ENCODE assay signal across 6 fruit fly cellular contexts in genomic region chr3L:22851172-22852128, dm6.
TF ChIP-seq lines count a peak whose summit lies in the region.

No protein-coding gene starts in this region.

- TF ChIP-seq CTCF in whole organism, embryonic (GFP tag; optimal IDR thresholded peaks at IDR 0.05; lab: Kevin White, UChicago), result no peak

TF ChIP-seq in whole organism, 6 proteins besides CTCF, POLR2A, EP300 and RAD21:
- TF ChIP-seq pan (optimal IDR thresholded peaks at IDR 0.05; lab: Kevin White, UChicago) (no peak), CG8478 (optimal IDR thresholded peaks at IDR 0.05; lab: Kevin White, UChicago) (no peak), EcR (GFP tag; optimal IDR thresholded peaks at IDR 0.05; lab: Kevin White, UChicago) (peak in 1 of 2 experiments; percentile 41), Dll (optimal IDR thresholded peaks at IDR 0.05; lab: Kevin White, UChicago) (peak; percentile 91), psq (optimal IDR thresholded peaks at IDR 0.05; lab: Kevin White, UChicago) (no peak), usp (GFP tag; optimal IDR thresholded peaks at IDR 0.05; lab: Kevin White, UChicago) (no peak)

TF ChIP-seq in whole organism, adult, 20 proteins besides CTCF, POLR2A, EP300 and RAD21:
- TF ChIP-seq toe (GFP tag; optimal IDR thresholded peaks at IDR 0.05; lab: Kevin White, UChicago) (no peak), tj (GFP tag; optimal IDR thresholded peaks at IDR 0.05; lab: Kevin White, UChicago) (peak; percentile 95), pad (GFP tag; optimal IDR thresholded peaks at IDR 0.05; lab: Kevin White, UChicago) (no peak), CG12768 (GFP tag; optimal IDR thresholded peaks at IDR 0.05; lab: Kevin White, UChicago) (no peak), CG7045 (GFP tag; optimal IDR thresholded peaks at IDR 0.05; lab: Kevin White, UChicago) (no peak), Clk (GFP tag; optimal IDR thresholded peaks at IDR 0.05; lab: Kevin White, UChicago) (no peak)

TF ChIP-seq in whole organism, embryonic, 481 proteins besides CTCF, POLR2A, EP300 and RAD21 (continues in another document):
- TF ChIP-seq CG7786 (GFP tag; optimal IDR thresholded peaks at IDR 0.05; lab: Kevin White, UChicago) (no peak), ind (GFP tag; optimal IDR thresholded peaks at IDR 0.05; lab: Kevin White, UChicago) (no peak), CG10431 (GFP tag; optimal IDR thresholded peaks at IDR 0.05; lab: Kevin White, UChicago) (no peak), cg (GFP tag; optimal IDR thresholded peaks at IDR 0.05; lab: Kevin White, UChicago) (peak; percentile 35), CG15696 (tag; optimal IDR thresholded peaks at IDR 0.05; lab: Kevin White, UChicago) (no peak), Ssrp (tag; optimal IDR thresholded peaks at IDR 0.05; lab: Kevin White, UChicago) (no peak), CG4854 (GFP tag; optimal IDR thresholded peaks at IDR 0.05; lab: Kevin White, UChicago) (no peak), inv (GFP tag; IDR thresholded peaks at IDR 0.05; lab: Robert Waterston, UW; ENCODE audit: partially characterized antibody) (no peak), Gug (GFP tag; IDR thresholded peaks at IDR 0.05; lab: Robert Waterston, UW) (no peak), CG11695 (GFP tag; IDR thresholded peaks at IDR 0.05; lab: Robert Waterston, UW) (no peak), hkb (optimal IDR thresholded peaks at IDR 0.05; lab: Kevin White, UChicago) (no peak), hkb (GFP tag; IDR thresholded peaks at IDR 0.05; lab: Robert Waterston, UW) (no peak), lbe (GFP tag; optimal IDR thresholded peaks at IDR 0.05; lab: Kevin White, UChicago) (peak; percentile 29), CG34224 (GFP tag; IDR thresholded peaks at IDR 0.05; lab: Robert Waterston, UW; ENCODE audit: partially characterized antibody) (no peak), CG13894 (tag; optimal IDR thresholded peaks at IDR 0.05; lab: Kevin White, UChicago) (no peak), ab (GFP tag; optimal IDR thresholded peaks at IDR 0.05; lab: Kevin White, UChicago) (no peak), MESR4 (GFP tag; optimal IDR thresholded peaks at IDR 0.05; lab: Kevin White, UChicago) (no peak), Doc3 (GFP tag; IDR thresholded peaks at IDR 0.05; lab: Robert Waterston, UW; ENCODE audit: partially characterized antibody) (0 out of 3 replicates have a peak, but pooled peaks have one; percentile 18), Trl (optimal IDR thresholded peaks at IDR 0.05; lab: Kevin White, UChicago) (peak; percentile 53 to 73), Trl (GFP tag; optimal IDR thresholded peaks at IDR 0.05; lab: Kevin White, UChicago) (no peak)

TF ChIP-seq in whole organism, prepupa, 60 proteins besides CTCF, POLR2A, EP300 and RAD21 (continues in another document):
- TF ChIP-seq acj6 (GFP tag; optimal IDR thresholded peaks at IDR 0.05; lab: Kevin White, UChicago), result peak; percentile 6
- TF ChIP-seq CG11294 (GFP tag; IDR thresholded peaks at IDR 0.05; lab: Robert Waterston, UW), result no peak
- TF ChIP-seq CG3919 (GFP tag; optimal IDR thresholded peaks at IDR 0.05; lab: Kevin White, UChicago), result peak; percentile 64
- TF ChIP-seq spab (GFP tag; optimal IDR thresholded peaks at IDR 0.05; lab: Kevin White, UChicago), result peak; percentile 92
- peak; percentile 90 for TF ChIP-seq CG6854 (GFP tag; optimal IDR thresholded peaks at IDR 0.05; lab: Kevin White, UChicago)
- peak; percentile 38; the same call in 1 of the 2 replicates for TF ChIP-seq CG15336 (GFP tag; IDR thresholded peaks at IDR 0.05; lab: Robert Waterston, UW)
- TF ChIP-seq eg (GFP tag; IDR thresholded peaks at IDR 0.05; lab: Robert Waterston, UW), result 0 out of 3 replicates have a peak, but pooled peaks have one; percentile 43
- TF ChIP-seq cyc (GFP tag; optimal IDR thresholded peaks at IDR 0.05; lab: Kevin White, UChicago), result no peak
- peak; percentile 21 for TF ChIP-seq CG32006 (GFP tag; optimal IDR thresholded peaks at IDR 0.05; lab: Kevin White, UChicago)
- peak; percentile 79; the same call in 2 of the 3 replicates for TF ChIP-seq CG6163 (GFP tag; IDR thresholded peaks at IDR 0.05; lab: Robert Waterston, UW)
- TF ChIP-seq Sox14 (GFP tag; optimal IDR thresholded peaks at IDR 0.05; lab: Kevin White, UChicago), result peak; percentile 83
- peak; percentile 79 for TF ChIP-seq CG6276 (GFP tag; optimal IDR thresholded peaks at IDR 0.05; lab: Kevin White, UChicago)
- no peak for TF ChIP-seq Hr38 (GFP tag; optimal IDR thresholded peaks at IDR 0.05; lab: Kevin White, UChicago)
- peak; percentile 58 for TF ChIP-seq pdm3 (GFP tag; optimal IDR thresholded peaks at IDR 0.05; lab: Kevin White, UChicago)
- no peak for TF ChIP-seq CG4318 (GFP tag; optimal IDR thresholded peaks at IDR 0.05; lab: Kevin White, UChicago)
- TF ChIP-seq Blimp-1 (GFP tag; optimal IDR thresholded peaks at IDR 0.05; lab: Kevin White, UChicago), result peak; percentile 97
- TF ChIP-seq ss (GFP tag; optimal IDR thresholded peaks at IDR 0.05; lab: Kevin White, UChicago), result peak; percentile 96 to 99
- TF ChIP-seq dac (GFP tag; optimal IDR thresholded peaks at IDR 0.05; lab: Kevin White, UChicago), result no peak
- TF ChIP-seq Eip75B (GFP tag; optimal IDR thresholded peaks at IDR 0.05; lab: Kevin White, UChicago), result peak; percentile 78
- peak; percentile 78 for TF ChIP-seq Lpt (GFP tag; optimal IDR thresholded peaks at IDR 0.05; lab: Kevin White, UChicago)

TF ChIP-seq in whole organism, pupa, 21 proteins besides CTCF, POLR2A, EP300 and RAD21:
- no peak for TF ChIP-seq Ets98B (GFP tag; IDR thresholded peaks at IDR 0.05; lab: Robert Waterston, UW)
- TF ChIP-seq Snoo (tag; optimal IDR thresholded peaks at IDR 0.05; lab: Kevin White, UChicago), result peak; percentile 73
- TF ChIP-seq gl (tag; optimal IDR thresholded peaks at IDR 0.05; lab: Kevin White, UChicago), result peak; percentile 97
- peak; percentile 29 for TF ChIP-seq CG32121 (GFP tag; IDR thresholded peaks at IDR 0.05; lab: Robert Waterston, UW)
- peak; percentile 74 for TF ChIP-seq CG17806 (tag; optimal IDR thresholded peaks at IDR 0.05; lab: Kevin White, UChicago)
- TF ChIP-seq D1 (tag; optimal IDR thresholded peaks at IDR 0.05; lab: Kevin White, UChicago), result peak; percentile 69
- TF ChIP-seq CG34367 (tag; optimal IDR thresholded peaks at IDR 0.05; lab: Kevin White, UChicago), result peak; percentile 86
- peak; percentile 88 for TF ChIP-seq CG8159 (tag; optimal IDR thresholded peaks at IDR 0.05; lab: Kevin White, UChicago)
- no peak for TF ChIP-seq rn (GFP tag; IDR thresholded peaks at IDR 0.05; lab: Robert Waterston, UW)
- TF ChIP-seq CG13204 (GFP tag; optimal IDR thresholded peaks at IDR 0.05; lab: Kevin White, UChicago), result peak; percentile 90
- peak; percentile 60 for TF ChIP-seq CG4496 (GFP tag; IDR thresholded peaks at IDR 0.05; lab: Robert Waterston, UW)
- TF ChIP-seq Pif1A (GFP tag; optimal IDR thresholded peaks at IDR 0.05; lab: Kevin White, UChicago), result peak; percentile 80
- TF ChIP-seq CG15710 (tag; optimal IDR thresholded peaks at IDR 0.05; lab: Kevin White, UChicago), result peak; percentile 83
- TF ChIP-seq CG8301 (tag; optimal IDR thresholded peaks at IDR 0.05; lab: Kevin White, UChicago), result peak; percentile 23
- no peak for TF ChIP-seq CG10348 (GFP tag; IDR thresholded peaks at IDR 0.05; lab: Robert Waterston, UW)
- peak; percentile 75 for TF ChIP-seq CG9948 (tag; optimal IDR thresholded peaks at IDR 0.05; lab: Kevin White, UChicago)
- peak; percentile 77 for TF ChIP-seq CG12605 (GFP tag; IDR thresholded peaks at IDR 0.05; lab: Robert Waterston, UW)
- TF ChIP-seq CG14655 (GFP tag; optimal IDR thresholded peaks at IDR 0.05; lab: Kevin White, UChicago), result peak; percentile 63
- peak; percentile 81 for TF ChIP-seq Pif1B (GFP tag; optimal IDR thresholded peaks at IDR 0.05; lab: Kevin White, UChicago)
- TF ChIP-seq fd96Ca (GFP tag; IDR thresholded peaks at IDR 0.05; lab: Robert Waterston, UW), result peak; percentile 54; the same call in 2 of the 3 replicates
- peak; percentile 91 for TF ChIP-seq EcR (GFP tag; optimal IDR thresholded peaks at IDR 0.05; lab: Kevin White, UChicago)
TF ChIP-seq in whole organism, pupa: peak in this region for 18.

TF ChIP-seq in whole organism, wandering third instar larva, 38 proteins besides CTCF, POLR2A, EP300 and RAD21 (continues in another document):
- TF ChIP-seq sage (GFP tag; optimal IDR thresholded peaks at IDR 0.05; lab: Kevin White, UChicago), result peak; percentile 69
- no peak for TF ChIP-seq Hnf4 (GFP tag; optimal IDR thresholded peaks at IDR 0.05; lab: Kevin White, UChicago)
- TF ChIP-seq usp (GFP tag; optimal IDR thresholded peaks at IDR 0.05; lab: Kevin White, UChicago), result no peak
- no peak for TF ChIP-seq lola (GFP tag; optimal IDR thresholded peaks at IDR 0.05; lab: Kevin White, UChicago)
- no peak for TF ChIP-seq dsf (GFP tag; optimal IDR thresholded peaks at IDR 0.05; lab: Kevin White, UChicago; ENCODE audit: borderline replicate concordance)
- no peak for TF ChIP-seq br (GFP tag; optimal IDR thresholded peaks at IDR 0.05; lab: Kevin White, UChicago)
- no peak for TF ChIP-seq Mio (GFP tag; optimal IDR thresholded peaks at IDR 0.05; lab: Kevin White, UChicago)
- no peak for TF ChIP-seq Dfd (GFP tag; optimal IDR thresholded peaks at IDR 0.05; lab: Kevin White, UChicago)
- peak; percentile 55 for TF ChIP-seq ey (GFP tag; optimal IDR thresholded peaks at IDR 0.05; lab: Kevin White, UChicago)
- TF ChIP-seq CG9705 (GFP tag; optimal IDR thresholded peaks at IDR 0.05; lab: Kevin White, UChicago), result no peak
- TF ChIP-seq psq (GFP tag; optimal IDR thresholded peaks at IDR 0.05; lab: Kevin White, UChicago), result peak; percentile 85
- no peak for TF ChIP-seq woc (GFP tag; optimal IDR thresholded peaks at IDR 0.05; lab: Kevin White, UChicago)
- no peak for TF ChIP-seq Myc (optimal IDR thresholded peaks at IDR 0.05; lab: Kevin White, UChicago)
- TF ChIP-seq Hr83 (GFP tag; optimal IDR thresholded peaks at IDR 0.05; lab: Kevin White, UChicago; ENCODE audit: poor library complexity, severe bottlenecking), result no peak
- TF ChIP-seq dmrt93B (GFP tag; optimal IDR thresholded peaks at IDR 0.05; lab: Kevin White, UChicago), result no peak
- peak in 1 of 2 experiments; percentile 62 for TF ChIP-seq foxo (GFP tag; optimal IDR thresholded peaks at IDR 0.05; lab: Kevin White, UChicago)
- TF ChIP-seq brk (GFP tag; optimal IDR thresholded peaks at IDR 0.05; lab: Kevin White, UChicago), result no peak
- peak; percentile 20 for TF ChIP-seq HLH106 (tag; optimal IDR thresholded peaks at IDR 0.05; lab: Kevin White, UChicago)
- no peak for TF ChIP-seq tai (GFP tag; optimal IDR thresholded peaks at IDR 0.05; lab: Kevin White, UChicago)
- TF ChIP-seq OdsH (GFP tag; optimal IDR thresholded peaks at IDR 0.05; lab: Kevin White, UChicago), result no peak
- TF ChIP-seq jim (GFP tag; optimal IDR thresholded peaks at IDR 0.05; lab: Kevin White, UChicago), result no peak
- peak; percentile 87 to 91 for TF ChIP-seq dl (GFP tag; optimal IDR thresholded peaks at IDR 0.05; lab: Kevin White, UChicago; ENCODE audit: insufficient read depth in 1 of 2, partially characterized antibody in 2 of 2)
- TF ChIP-seq fru (GFP tag; optimal IDR thresholded peaks at IDR 0.05; lab: Kevin White, UChicago), result peak; percentile 75
- no peak for TF ChIP-seq CG32264 (GFP tag; optimal IDR thresholded peaks at IDR 0.05; lab: Kevin White, UChicago)
- peak; percentile 9 for TF ChIP-seq rgr (GFP tag; optimal IDR thresholded peaks at IDR 0.05; lab: Kevin White, UChicago)
- peak; percentile 12 for TF ChIP-seq Vsx2 (GFP tag; optimal IDR thresholded peaks at IDR 0.05; lab: Kevin White, UChicago; ENCODE audit: partially characterized antibody)
